Worm (Caenorhabditis elegans) whole organism, L4/young adult: ENCODE results near the gene ZK370.6.

Experiments
- W03F9.2 ChIP-seq: fragments of 150-350 bp; optimal IDR thresholded peaks from 2 replicates; lab custom pipeline; 2014; ENCODE audit warnings: missing biosample characterization, missing genetic modification characterization
- him-1 ChIP-seq: sonication (generic microtip); optimal IDR thresholded peaks from 2 replicates; lab custom pipeline; 2016; ENCODE audit warnings: missing genotype, missing genetic modification reagents, missing genetic modification characterization, missing compliant biosample characterization

- TF ChIP-seq him-1 (no peak), W03F9.2 (tag; lab: Kevin White, UChicago) (no peak)
Observed at ce11 chrIII:8739126-8739525, 4.5 kb downstream of the ZK370.6 start.
